Worm (Caenorhabditis elegans): ENCODE measurements around the gene F15G9.1.

DNA sequence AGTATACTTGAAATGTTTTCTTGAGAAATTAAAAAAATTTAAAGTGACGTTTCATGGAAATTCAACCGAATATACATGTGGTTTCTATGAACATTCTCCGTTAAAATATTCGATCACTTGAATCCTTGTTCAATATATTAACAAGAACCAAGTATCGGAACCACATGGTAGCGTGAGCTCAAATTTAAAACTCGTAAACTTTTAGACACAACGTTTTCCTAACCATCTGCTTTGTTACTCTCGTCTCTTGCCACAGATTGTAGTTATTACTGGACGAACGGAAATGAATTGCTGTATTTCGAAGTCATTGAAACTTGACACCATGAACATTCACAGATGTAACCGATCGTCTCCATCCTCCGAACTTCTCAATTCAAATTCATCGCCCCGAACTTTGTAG, 12.9 kb downstream of the F15G9.1 start:
- no peak for TF ChIP-seq ama-1 (optimal IDR thresholded peaks at IDR 0.05)
- no peak for TF ChIP-seq scrt-1 (GFP tag; IDR thresholded peaks at IDR 0.05)
- no peak for TF ChIP-seq F13C5.2 (tag; optimal IDR thresholded peaks at IDR 0.05)
